Worm (Caenorhabditis elegans) whole organism, late embryonic: ENCODE data around the gene F19F10.3.
"Not testable (repeated sequence)": the region's sequence is repeated elsewhere in the genome, so short reads cannot be mapped to it uniquely, and the experiment has no call there.

Experiments used
- C08G9.2 ChIP-seq: sonication (generic microtip); optimal IDR thresholded peaks from 2 replicates; lab custom pipeline; 2016; ENCODE audit warnings: mild to moderate bottlenecking, missing genetic modification characterization, moderate library complexity, missing compliant biosample characterization
- F13H6.1 ChIP-seq: sonication (generic microtip); optimal IDR thresholded peaks from 2 replicates; lab custom pipeline; 2016; ENCODE audit warnings: missing genetic modification characterization, missing compliant biosample characterization
- T23F11.4 ChIP-seq: fragments of 200-800 bp; sonication (Bioruptor generic); optimal IDR thresholded peaks from 2 replicates; lab custom pipeline; 2018; ENCODE audit warnings: mild to moderate bottlenecking, missing genetic modification characterization, missing compliant biosample characterization
- Y22D7AL.16 ChIP-seq: sonication (generic microtip); optimal IDR thresholded peaks from 2 replicates; lab custom pipeline; 2016; ENCODE audit warnings: missing genetic modification characterization, missing compliant biosample characterization
- ceh-18 ChIP-seq: sonication (generic microtip); optimal IDR thresholded peaks from 2 replicates; lab custom pipeline; 2016; ENCODE audit warnings: missing genetic modification characterization, missing compliant biosample characterization
- ceh-19 ChIP-seq: fragments of 200-800 bp; sonication (Bioruptor generic); optimal IDR thresholded peaks from 2 replicates; lab custom pipeline; 2018; ENCODE audit warnings: mild to moderate bottlenecking, missing genetic modification characterization, missing compliant biosample characterization
- ceh-2 ChIP-seq: sonication (generic microtip); optimal IDR thresholded peaks from 2 replicates; lab custom pipeline; 2016; ENCODE audit warnings: missing genotype, missing genetic modification characterization, missing compliant biosample characterization
- ceh-22 ChIP-seq: sonication (generic microtip); optimal IDR thresholded peaks from 2 replicates; lab custom pipeline; 2017; ENCODE audit warnings: missing biosample characterization, missing genetic modification characterization
- ceh-24 ChIP-seq: sonication (generic microtip); optimal IDR thresholded peaks from 2 replicates; lab custom pipeline; 2016; ENCODE audit warnings: mild to moderate bottlenecking, missing genetic modification characterization, missing compliant biosample characterization
- ceh-34 ChIP-seq: sonication (generic microtip); optimal IDR thresholded peaks from 2 replicates; lab custom pipeline; 2016; ENCODE audit warnings: mild to moderate bottlenecking, missing genetic modification characterization, missing compliant biosample characterization
- che-1 ChIP-seq: sonication (generic microtip); optimal IDR thresholded peaks from 2 replicates; lab custom pipeline; 2016; ENCODE audit warnings: mild to moderate bottlenecking, missing genetic modification characterization, missing compliant biosample characterization
- dmd-4 ChIP-seq: sonication (generic microtip); optimal IDR thresholded peaks from 2 replicates; lab custom pipeline; 2016; ENCODE audit warnings: borderline replicate concordance, missing genetic modification characterization, missing compliant biosample characterization
- dve-1 ChIP-seq: sonication (generic microtip); optimal IDR thresholded peaks from 2 replicates; lab custom pipeline; 2017; ENCODE audit warnings: antibody characterized with exemption, mild to moderate bottlenecking, missing genetic modification characterization, missing compliant biosample characterization
- elt-2 ChIP-seq: sonication (generic microtip); optimal IDR thresholded peaks from 2 replicates; lab custom pipeline; 2016; ENCODE audit warnings: missing genetic modification reagents, missing genetic modification characterization, missing compliant biosample characterization
- elt-4 ChIP-seq: sonication (generic microtip); optimal IDR thresholded peaks from 2 replicates; lab custom pipeline; 2016; ENCODE audit warnings: missing genetic modification characterization, missing compliant biosample characterization
- eyg-1 ChIP-seq: sonication (generic microtip); optimal IDR thresholded peaks from 2 replicates; lab custom pipeline; 2016; ENCODE audit warnings: missing genotype, missing genetic modification characterization, missing compliant biosample characterization
- fax-1 ChIP-seq: sonication (generic microtip); optimal IDR thresholded peaks from 2 replicates; lab custom pipeline; 2016; ENCODE audit warnings: missing genotype, missing genetic modification characterization, missing compliant biosample characterization
- fkh-6 ChIP-seq: sonication (generic microtip); optimal IDR thresholded peaks from 2 replicates; lab custom pipeline; 2016; ENCODE audit warnings: missing genetic modification characterization, missing compliant biosample characterization
- gmeb-2 ChIP-seq: sonication (generic microtip); optimal IDR thresholded peaks from 2 replicates; lab custom pipeline; 2016; ENCODE audit warnings: missing genetic modification characterization, inconsistent platforms, missing compliant biosample characterization
- hlh-13 ChIP-seq: fragments of 200-800 bp; sonication (Bioruptor generic); optimal IDR thresholded peaks from 2 replicates; lab custom pipeline; 2018; ENCODE audit warnings: mild to moderate bottlenecking, missing genetic modification characterization, missing compliant biosample characterization
- hlh-15 ChIP-seq: sonication (generic microtip); optimal IDR thresholded peaks from 2 replicates; lab custom pipeline; 2016; ENCODE audit warnings: missing genetic modification characterization, missing compliant biosample characterization
- hlh-30 ChIP-seq: sonication (generic microtip); optimal IDR thresholded peaks from 2 replicates; lab custom pipeline; 2017; ENCODE audit warnings: antibody characterized with exemption, missing genetic modification characterization, missing compliant biosample characterization; ENCODE audit not compliant: insufficient read depth
- hlh-8 ChIP-seq: sonication (generic microtip); optimal IDR thresholded peaks from 2 replicates; lab custom pipeline; 2016; ENCODE audit warnings: missing genotype, missing genetic modification characterization, missing compliant biosample characterization
- lim-6 ChIP-seq: sonication (generic microtip); optimal IDR thresholded peaks from 2 replicates; lab custom pipeline; 2016; ENCODE audit warnings: missing genetic modification characterization, missing compliant biosample characterization
- madf-2 ChIP-seq: sonication (generic microtip); optimal IDR thresholded peaks from 2 replicates; lab custom pipeline; 2017; ENCODE audit warnings: missing genetic modification characterization, missing compliant biosample characterization
- nhr-11 ChIP-seq: fragments of 150-350 bp; optimal IDR thresholded peaks from 2 replicates; lab custom pipeline; 2014; ENCODE audit warnings: missing biosample characterization, missing genetic modification characterization
- nhr-232 ChIP-seq: sonication (generic microtip); optimal IDR thresholded peaks from 2 replicates; lab custom pipeline; 2016; ENCODE audit warnings: missing genetic modification characterization, missing compliant biosample characterization
- odd-2 ChIP-seq: sonication (generic microtip); optimal IDR thresholded peaks from 2 replicates; lab custom pipeline; 2017; ENCODE audit warnings: antibody characterized with exemption, mild to moderate bottlenecking, missing genetic modification characterization, missing compliant biosample characterization
- pax-1 ChIP-seq: fragments of 150-350 bp; optimal IDR thresholded peaks from 2 replicates; lab custom pipeline; 2014; ENCODE audit warnings: missing biosample characterization, missing genetic modification characterization
- pha-2 ChIP-seq: sonication (generic microtip); optimal IDR thresholded peaks from 2 replicates; lab custom pipeline; 2017; ENCODE audit warnings: mild to moderate bottlenecking, missing genetic modification characterization, missing compliant biosample characterization
- pha-4 ChIP-seq: fragments of 150-350 bp; optimal IDR thresholded peaks from 2 replicates; lab custom pipeline; 2018; ENCODE audit warnings: missing biosample characterization, missing genetic modification reagents, missing genetic modification characterization
- pqm-1 ChIP-seq: sonication (generic microtip); optimal IDR thresholded peaks from 2 replicates; lab custom pipeline; 2016; ENCODE audit warnings: missing genetic modification characterization, missing compliant biosample characterization
- ref-2 ChIP-seq: sonication (generic microtip); optimal IDR thresholded peaks from 2 replicates; lab custom pipeline; 2016; ENCODE audit warnings: missing genetic modification characterization, missing compliant biosample characterization
- sox-4 ChIP-seq: sonication (generic microtip); optimal IDR thresholded peaks from 2 replicates; lab custom pipeline; 2017; ENCODE audit warnings: mild to moderate bottlenecking, missing genetic modification characterization, inconsistent platforms, missing compliant biosample characterization
- syd-9 ChIP-seq: sonication (generic microtip); optimal IDR thresholded peaks from 2 replicates; lab custom pipeline; 2016; ENCODE audit warnings: mild to moderate bottlenecking, missing genetic modification characterization, moderate library complexity, missing compliant biosample characterization
- tbx-7 ChIP-seq: sonication (generic microtip); optimal IDR thresholded peaks from 2 replicates; lab custom pipeline; 2016; ENCODE audit warnings: missing genotype, missing genetic modification characterization, missing compliant biosample characterization
- unc-3 ChIP-seq, 2 experiments: fragments of 200-800 bp in 1 of 2; sonication (Bioruptor generic) in 1 of 2; sonication (generic microtip) in 1 of 2; conservative IDR thresholded peaks in 1 of 2; optimal IDR thresholded peaks in 1 of 2; 2 replicates each; pipeline versions ENCODE4 v1.3.6 to Lab custom; 2016 to 2022; ENCODE audit warnings: missing compliant biosample characterization in 2 of 2, missing genetic modification characterization in 2 of 2, missing genetic modification reagents in 1 of 2
- unc-55 ChIP-seq: sonication (generic microtip); optimal IDR thresholded peaks from 2 replicates; lab custom pipeline; 2017; ENCODE audit warnings: missing biosample characterization, missing genetic modification reagents, missing genetic modification characterization
- unc-86 ChIP-seq: sonication (generic microtip); optimal IDR thresholded peaks from 2 replicates; lab custom pipeline; 2016; ENCODE audit warnings: missing genetic modification characterization, missing compliant biosample characterization
- ztf-16 ChIP-seq: sonication (generic microtip); optimal IDR thresholded peaks from 2 replicates; lab custom pipeline; 2017; ENCODE audit warnings: missing genetic modification characterization, missing compliant biosample characterization

F19F10.3 gene

ce11 chrV:7539015-7539414 lies 12.9 kb upstream of the F19F10.3 start, which contains the start of gene srh-268:
Gene srh-268 (plus strand): TSS chrV:7539315.
- TF ChIP-seq pha-2 = no peak
- no peak for TF ChIP-seq ztf-16
- TF ChIP-seq unc-86 (tag; lab: Kevin White, UChicago) = no peak
- no peak for TF ChIP-seq eyg-1 (tag; lab: Kevin White, UChicago)
- TF ChIP-seq nhr-232 (tag; lab: Kevin White, UChicago) = no peak

- TF ChIP-seq pha-4 (tag; lab: Kevin White, UChicago) (no peak), fkh-6 (tag; lab: Kevin White, UChicago) (no peak), ceh-34 (tag; lab: Kevin White, UChicago) (no peak), dmd-4 (no peak), madf-2 (no peak), ref-2 (tag; lab: Kevin White, UChicago) (no peak), hlh-15 (tag; lab: Kevin White, UChicago) (no peak)
These were observed 8.2 kb upstream of the F19F10.3 start for ce11 chrV:7543728-7544127.

ce11 chrV:7545187-7545586 lies 6.7 kb upstream of the F19F10.3 start, which contains the start of the genes C54F6.19 and nhx-3:
Gene C54F6.19 (plus strand): TSS chrV:7545487.
Gene nhx-3 (minus strand): TSS chrV:7545523.
- TF ChIP-seq fkh-6 (tag; lab: Kevin White, UChicago) = no peak
- TF ChIP-seq pqm-1 = no peak
- no peak for TF ChIP-seq T23F11.4 (GFP tag; lab: Kevin White, UChicago)
- no peak for TF ChIP-seq gmeb-2 (tag; lab: Kevin White, UChicago)
- TF ChIP-seq ceh-18 = no peak
- no peak for TF ChIP-seq syd-9 (tag; lab: Kevin White, UChicago)
- TF ChIP-seq madf-2 = no peak
- no peak for TF ChIP-seq fax-1 (tag; lab: Kevin White, UChicago)
- TF ChIP-seq, all 69 proteins: peak for 0

ce11 chrV:7547479-7547878 lies 4.4 kb upstream of the F19F10.3 start, which contains the start of gene ftn-1:
Gene ftn-1 (minus strand): TSS chrV:7547579.
- TF ChIP-seq nhr-11 (tag; lab: Kevin White, UChicago) (no peak), eyg-1 (tag; lab: Kevin White, UChicago) (no peak), gmeb-2 (tag; lab: Kevin White, UChicago) (no peak), hlh-13 (GFP tag; lab: Kevin White, UChicago) (no peak), C08G9.2 (no peak), ceh-19 (GFP tag; lab: Kevin White, UChicago) (no peak), sox-4 (tag; lab: Kevin White, UChicago) (no peak)

- TF ChIP-seq che-1 (tag; lab: Kevin White, UChicago) (no peak), elt-2 (tag; lab: Kevin White, UChicago) (peak; percentile 72), hlh-30 (tag; lab: Kevin White, UChicago) (no peak), ceh-24 (no peak), fax-1 (tag; lab: Kevin White, UChicago) (no peak), lim-6 (tag; lab: Kevin White, UChicago) (no peak)
These were observed 3.9 kb upstream of the F19F10.3 start for ce11 chrV:7548017-7548416.

ce11 chrV:7548499-7548898 lies 3.4 kb upstream of the F19F10.3 start:
- TF ChIP-seq che-1 (tag; lab: Kevin White, UChicago) = peak; percentile 15
- TF ChIP-seq unc-3 (GFP tag; conservative IDR thresholded peaks at IDR 0.05; lab: Robert Waterston, UW) = 0 out of 2 replicates have a peak, but pooled peaks have one; percentile 25
- not testable (repeated sequence) for TF ChIP-seq unc-3 (tag; optimal IDR thresholded peaks at IDR 0.05; lab: Kevin White, UChicago)

ce11 chrV:7553873-7554362 lies 2.0 kb downstream of the F19F10.3 start, which contains the start of gene ttr-10:
Gene ttr-10 (minus strand): TSS chrV:7553923.
- TF ChIP-seq Y22D7AL.16 (tag; lab: Kevin White, UChicago) (no peak), ceh-22 (no peak), pax-1 (tag; lab: Kevin White, UChicago) (no peak), pha-4 (tag; lab: Kevin White, UChicago) (no peak), ceh-19 (GFP tag; lab: Kevin White, UChicago) (no peak), ztf-16 (no peak), ceh-2 (tag; lab: Kevin White, UChicago) (no peak), ceh-18 (no peak), ref-2 (tag; lab: Kevin White, UChicago) (no peak), dve-1 (no peak), unc-55 (GFP tag; lab: Kevin White, UChicago) (no peak), hlh-8 (tag; lab: Kevin White, UChicago) (no peak), odd-2 (tag; lab: Kevin White, UChicago) (no peak), gmeb-2 (tag; lab: Kevin White, UChicago) (no peak), tbx-7 (tag; lab: Kevin White, UChicago) (no peak), elt-4 (no peak), F13H6.1 (tag; lab: Kevin White, UChicago) (no peak), pqm-1 (no peak)
